Fruit fly (Drosophila melanogaster): ENCODE measurements around the gene CG7990.

CG7990 gene

dm6 chrX:19224580-19225303, 23.0 kb upstream of the CG7990 start:
- TF ChIP-seq CG8301 (tag; optimal IDR thresholded peaks at IDR 0.05) = peak; percentile 47
- peak; percentile 33 for TF ChIP-seq Snoo (tag; optimal IDR thresholded peaks at IDR 0.05)
- TF ChIP-seq CG10348 (GFP tag; IDR thresholded peaks at IDR 0.05) = no peak
- no peak; the same call in 1 of the 2 replicates for TF ChIP-seq Ets98B (GFP tag; IDR thresholded peaks at IDR 0.05)
- TF ChIP-seq CG14655 (GFP tag; optimal IDR thresholded peaks at IDR 0.05) = peak; percentile 72
- no peak for TF ChIP-seq Pif1B (GFP tag; optimal IDR thresholded peaks at IDR 0.05)
- TF ChIP-seq CG8159 (tag; optimal IDR thresholded peaks at IDR 0.05) = peak; percentile 81
- peak; percentile 32 for TF ChIP-seq D1 (tag; optimal IDR thresholded peaks at IDR 0.05)
- TF ChIP-seq CG13204 (GFP tag; optimal IDR thresholded peaks at IDR 0.05) = no peak
- TF ChIP-seq EcR (GFP tag; optimal IDR thresholded peaks at IDR 0.05) = no peak
- peak; percentile 74 for TF ChIP-seq CG9948 (tag; optimal IDR thresholded peaks at IDR 0.05)
- TF ChIP-seq CG34367 (tag; optimal IDR thresholded peaks at IDR 0.05) = peak; percentile 24
- TF ChIP-seq gl (tag; optimal IDR thresholded peaks at IDR 0.05) = no peak
- no peak for TF ChIP-seq CG12605 (GFP tag; IDR thresholded peaks at IDR 0.05)
- TF ChIP-seq CG17806 (tag; optimal IDR thresholded peaks at IDR 0.05) = peak; percentile 43
- TF ChIP-seq CG15710 (tag; optimal IDR thresholded peaks at IDR 0.05) = peak; percentile 60

- no peak for TF ChIP-seq CG9948 (tag; optimal IDR thresholded peaks at IDR 0.05)
- TF ChIP-seq CG8301 (tag; optimal IDR thresholded peaks at IDR 0.05) = no peak
- TF ChIP-seq CG4496 (GFP tag; IDR thresholded peaks at IDR 0.05) = no peak
- no peak for TF ChIP-seq CG13204 (GFP tag; optimal IDR thresholded peaks at IDR 0.05)
These were observed 19.3 kb upstream of the CG7990 start for dm6 chrX:19220963-19221572.

dm6 chrX:19220415-19220814, 18.6 kb upstream of the CG7990 start, which contains the start of gene CG7884:
Gene CG7884, plus strand, starts transcription at chrX:19220622.
- TF ChIP-seq CG34367 (tag; optimal IDR thresholded peaks at IDR 0.05) (no peak), CG4496 (GFP tag; IDR thresholded peaks at IDR 0.05) (peak; percentile 69), CG10348 (GFP tag; IDR thresholded peaks at IDR 0.05) (no peak), Pif1A (GFP tag; optimal IDR thresholded peaks at IDR 0.05) (peak; percentile 19), Pif1B (GFP tag; optimal IDR thresholded peaks at IDR 0.05) (peak; percentile 53), EcR (GFP tag; optimal IDR thresholded peaks at IDR 0.05) (peak; percentile 12), CG12605 (GFP tag; IDR thresholded peaks at IDR 0.05) (0 out of 2 replicates have a peak, but pooled peaks have one; percentile 9), fd96Ca (GFP tag; IDR thresholded peaks at IDR 0.05) (no peak; the same call in 2 of the 3 replicates), CG13204 (GFP tag; optimal IDR thresholded peaks at IDR 0.05) (peak; percentile 64), Ets98B (GFP tag; IDR thresholded peaks at IDR 0.05) (peak; percentile 22; the same call in 1 of the 2 replicates)

dm6 chrX:19216671-19217070, 14.9 kb upstream of the CG7990 start:
- TF ChIP-seq CG13204 (GFP tag; optimal IDR thresholded peaks at IDR 0.05) = no peak
- TF ChIP-seq CG4496 (GFP tag; IDR thresholded peaks at IDR 0.05) = no peak
- TF ChIP-seq gl (tag; optimal IDR thresholded peaks at IDR 0.05) = no peak
- no peak for TF ChIP-seq Snoo (tag; optimal IDR thresholded peaks at IDR 0.05)
- no peak for TF ChIP-seq CG32121 (GFP tag; IDR thresholded peaks at IDR 0.05)
- no peak for TF ChIP-seq CG15710 (tag; optimal IDR thresholded peaks at IDR 0.05)
- TF ChIP-seq CG10348 (GFP tag; IDR thresholded peaks at IDR 0.05) = no peak
- no peak for TF ChIP-seq CG9948 (tag; optimal IDR thresholded peaks at IDR 0.05)
- TF ChIP-seq EcR (GFP tag; optimal IDR thresholded peaks at IDR 0.05) = no peak
- TF ChIP-seq rn (GFP tag; IDR thresholded peaks at IDR 0.05) = no peak
- TF ChIP-seq Pif1A (GFP tag; optimal IDR thresholded peaks at IDR 0.05) = no peak
- TF ChIP-seq Ets98B (GFP tag; IDR thresholded peaks at IDR 0.05) = no peak
- TF ChIP-seq CG12605 (GFP tag; IDR thresholded peaks at IDR 0.05) = no peak

dm6 chrX:19215215-19215614, 13.4 kb upstream of the CG7990 start, which contains the start of gene Muc18B:
Gene Muc18B, plus strand, starts transcription at chrX:19215515.
- TF ChIP-seq Pif1B (GFP tag; optimal IDR thresholded peaks at IDR 0.05) = no peak
- no peak for TF ChIP-seq CG17806 (tag; optimal IDR thresholded peaks at IDR 0.05)
- TF ChIP-seq CG12605 (GFP tag; IDR thresholded peaks at IDR 0.05) = no peak
- no peak for TF ChIP-seq Pif1A (GFP tag; optimal IDR thresholded peaks at IDR 0.05)
- TF ChIP-seq CG34367 (tag; optimal IDR thresholded peaks at IDR 0.05) = no peak
- TF ChIP-seq CG14655 (GFP tag; optimal IDR thresholded peaks at IDR 0.05) = no peak
- TF ChIP-seq EcR (GFP tag; optimal IDR thresholded peaks at IDR 0.05) = no peak
- no peak for TF ChIP-seq D1 (tag; optimal IDR thresholded peaks at IDR 0.05)
- no peak for TF ChIP-seq rn (GFP tag; IDR thresholded peaks at IDR 0.05)
- no peak for TF ChIP-seq CG10348 (GFP tag; IDR thresholded peaks at IDR 0.05)
- TF ChIP-seq Ets98B (GFP tag; IDR thresholded peaks at IDR 0.05) = no peak
- no peak for TF ChIP-seq CG13204 (GFP tag; optimal IDR thresholded peaks at IDR 0.05)
- TF ChIP-seq Snoo (tag; optimal IDR thresholded peaks at IDR 0.05) = no peak
- TF ChIP-seq fd96Ca (GFP tag; IDR thresholded peaks at IDR 0.05) = no peak
- no peak for TF ChIP-seq CG8159 (tag; optimal IDR thresholded peaks at IDR 0.05)
- TF ChIP-seq CG4496 (GFP tag; IDR thresholded peaks at IDR 0.05) = no peak

- TF ChIP-seq CG13204 (GFP tag; optimal IDR thresholded peaks at IDR 0.05) (no peak), CG8159 (tag; optimal IDR thresholded peaks at IDR 0.05) (no peak), CG10348 (GFP tag; IDR thresholded peaks at IDR 0.05) (no peak), EcR (GFP tag; optimal IDR thresholded peaks at IDR 0.05) (no peak), rn (GFP tag; IDR thresholded peaks at IDR 0.05) (no peak), fd96Ca (GFP tag; IDR thresholded peaks at IDR 0.05) (no peak), Snoo (tag; optimal IDR thresholded peaks at IDR 0.05) (no peak), CG17806 (tag; optimal IDR thresholded peaks at IDR 0.05) (no peak), Pif1B (GFP tag; optimal IDR thresholded peaks at IDR 0.05) (no peak), gl (tag; optimal IDR thresholded peaks at IDR 0.05) (no peak), CG14655 (GFP tag; optimal IDR thresholded peaks at IDR 0.05) (no peak)
These were observed 11.2 kb upstream of the CG7990 start, which contains the start of gene Mur18B for dm6 chrX:19212954-19213353. Gene Mur18B, plus strand, starts transcription at chrX:19213254.

All from whole organism, pupa.